Fruit fly (Drosophila melanogaster) whole organism, embryonic: ENCODE results near the gene CG11768.

Source experiments
- B-H2 ChIP-seq: fragments of 200-800 bp; sonication (Bioruptor generic); optimal IDR thresholded peaks from 2 replicates; lab custom pipeline; 2018; ENCODE audit warnings: missing biosample characterization, mild to moderate bottlenecking, missing genetic modification characterization
- CG10147 ChIP-seq: fragments of 200-800 bp; sonication (Bioruptor generic); optimal IDR thresholded peaks from 2 replicates; lab custom pipeline; 2019; ENCODE audit warnings: missing biosample characterization, mild to moderate bottlenecking, missing genetic modification characterization, moderate library complexity
- CG10274 ChIP-seq: fragments of 200-800 bp; sonication (Bioruptor generic); optimal IDR thresholded peaks from 3 replicates; lab custom pipeline; 2017; ENCODE audit warnings: missing biosample characterization, mild to moderate bottlenecking, missing genetic modification characterization
- CG10543 ChIP-seq: fragments of 200-800 bp; sonication (Bioruptor generic); optimal IDR thresholded peaks from 3 replicates; lab custom pipeline; 2017; ENCODE audit warnings: missing biosample characterization, mild to moderate bottlenecking, missing genetic modification characterization, moderate library complexity
- CG11085 ChIP-seq: fragments of 200-800 bp; sonication (Bioruptor generic); IDR thresholded peaks from 2 replicates; pipeline ENCODE4 v1.3.6; 2022; ENCODE audit warnings: missing biosample characterization, missing genetic modification characterization
- CG11247 ChIP-seq: fragments of 200-800 bp; sonication (Bioruptor generic); IDR thresholded peaks from 2 replicates; pipeline ENCODE4 v1.3.6; 2022; ENCODE audit warnings: missing biosample characterization, missing genetic modification characterization
- CG17385 ChIP-seq: fragments of 200-800 bp; sonication (Bioruptor generic); optimal IDR thresholded peaks from 3 replicates; lab custom pipeline; 2018; ENCODE audit warnings: missing biosample characterization, mild to moderate bottlenecking, missing genetic modification characterization
- CG18599 ChIP-seq: fragments of 200-800 bp; sonication (Bioruptor generic); optimal IDR thresholded peaks from 3 replicates; lab custom pipeline; 2017; ENCODE audit warnings: missing biosample characterization, missing genetic modification characterization, mild to moderate bottlenecking, moderate library complexity, missing genetic modification reagents
- CG18764 ChIP-seq: fragments of 200-800 bp; sonication (Bioruptor generic); optimal IDR thresholded peaks from 3 replicates; lab custom pipeline; 2016; ENCODE audit warnings: missing biosample characterization, missing genetic modification characterization
- CG2199 ChIP-seq: fragments of 200-800 bp; sonication (Bioruptor generic); IDR thresholded peaks from 3 replicates; pipeline ENCODE4 v1.3.6; 2022; ENCODE audit warnings: missing biosample characterization, missing genetic modification characterization
- CG32767 ChIP-seq: fragments of 200-800 bp; sonication (Bioruptor generic); IDR thresholded peaks from 2 replicates; pipeline ENCODE4 v1.3.6; 2022; ENCODE audit warnings: missing biosample characterization, missing genetic modification characterization
- CG3281 ChIP-seq: fragments of 200-800 bp; sonication (Bioruptor generic); optimal IDR thresholded peaks from 3 replicates; lab custom pipeline; 2017; ENCODE audit warnings: missing biosample characterization, mild to moderate bottlenecking, missing genetic modification characterization
- CG8089 ChIP-seq: fragments of 200-800 bp; sonication (Bioruptor generic); optimal IDR thresholded peaks from 3 replicates; lab custom pipeline; 2016; ENCODE audit warnings: missing biosample characterization, missing genetic modification characterization
- CG8290 ChIP-seq, 3 experiments: fragments of 200-800 bp; sonication (Bioruptor generic); optimal IDR thresholded peaks; 2 replicates each; lab custom pipeline; 2016 to 2019; ENCODE audit warnings: missing biosample characterization in 3 of 3, missing genetic modification characterization in 3 of 3, mild to moderate bottlenecking in 2 of 3, moderate library complexity in 1 of 3
- CG9727 ChIP-seq: fragments of 200-800 bp; sonication (Bioruptor generic); optimal IDR thresholded peaks from 3 replicates; lab custom pipeline; 2017; ENCODE audit warnings: missing biosample characterization, mild to moderate bottlenecking, missing genetic modification characterization
- D19B ChIP-seq: fragments of 200-800 bp; sonication (Bioruptor generic); optimal IDR thresholded peaks from 2 replicates; lab custom pipeline; 2017; ENCODE audit warnings: missing biosample characterization, mild to moderate bottlenecking, missing genetic modification characterization
- Deaf1 ChIP-seq: fragments of 200-800 bp; optimal IDR thresholded peaks from 3 replicates; lab custom pipeline; 2019; ENCODE audit warnings: missing biosample characterization, mild to moderate bottlenecking, missing genetic modification characterization, moderate library complexity
- Dfd ChIP-seq, 2 experiments: fragments of >200 bp; optimal IDR thresholded peaks; 2 replicates each; lab custom pipeline; 2017; ENCODE audit warnings: missing biosample characterization in 2 of 2, missing genetic modification characterization in 2 of 2
- Hand ChIP-seq: fragments of 200-800 bp; sonication (Bioruptor generic); optimal IDR thresholded peaks from 2 replicates; lab custom pipeline; 2017; ENCODE audit warnings: mild to moderate bottlenecking, missing biosample characterization, missing genetic modification reagents, missing genetic modification characterization
- MESR4 ChIP-seq: fragments of 200-800 bp; sonication (Bioruptor generic); optimal IDR thresholded peaks from 2 replicates; lab custom pipeline; 2018; ENCODE audit warnings: missing biosample characterization, mild to moderate bottlenecking, missing genetic modification characterization, moderate library complexity
- Med ChIP-seq: fragments of 200-800 bp; sonication (Bioruptor generic); peaks from one replicate; lab custom pipeline; 2016; ENCODE audit warnings: missing biosample characterization, missing genetic modification characterization, mild to moderate bottlenecking, inconsistent platforms, moderate library complexity
- Ravus ChIP-seq: fragments of 200-800 bp; sonication (Bioruptor generic); IDR thresholded peaks from 2 replicates; pipeline ENCODE4 v1.3.6; 2022; ENCODE audit warnings: missing biosample characterization, missing genetic modification characterization
- Rfx ChIP-seq: fragments of 200-800 bp; sonication (Bioruptor generic); IDR thresholded peaks from 2 replicates; pipeline ENCODE4 v1.3.6; 2022; ENCODE audit warnings: missing biosample characterization, missing genetic modification characterization
- Sox100B ChIP-seq: fragments of 200-800 bp; sonication (Bioruptor generic); optimal IDR thresholded peaks from 3 replicates; lab custom pipeline; 2018; ENCODE audit warnings: missing biosample characterization, mild to moderate bottlenecking, missing genetic modification characterization
- Taf1 ChIP-seq: fragments of 200-800 bp; sonication (Bioruptor generic); IDR thresholded peaks from 2 replicates; pipeline ENCODE4 v1.3.6; 2022; ENCODE audit warnings: missing biosample characterization, missing genetic modification characterization
- abd-A ChIP-seq: fragments of 200-800 bp; sonication (Bioruptor generic); optimal IDR thresholded peaks from 3 replicates; lab custom pipeline; 2019; ENCODE audit warnings: missing biosample characterization, mild to moderate bottlenecking, missing genetic modification characterization, moderate library complexity
- ac ChIP-seq: fragments of 200-800 bp; sonication (Bioruptor generic); optimal IDR thresholded peaks from 3 replicates; lab custom pipeline; 2017; ENCODE audit warnings: missing biosample characterization, mild to moderate bottlenecking, missing genetic modification characterization
- btn ChIP-seq: fragments of 200-800 bp; sonication (Bioruptor generic); optimal IDR thresholded peaks from 2 replicates; lab custom pipeline; 2016; ENCODE audit warnings: missing biosample characterization, missing genetic modification characterization
- chinmo ChIP-seq: fragments of 200-800 bp; sonication (Bioruptor generic); IDR thresholded peaks from 4 replicates; pipeline ENCODE4 v1.3.6; 2022; ENCODE audit warnings: missing biosample characterization, missing genetic modification characterization; ENCODE audit not compliant: partially characterized antibody
- chm ChIP-seq: fragments of 200-800 bp; sonication (Bioruptor generic); IDR thresholded peaks from 2 replicates; pipeline ENCODE4 v1.3.6; 2022; ENCODE audit warnings: missing biosample characterization, missing genetic modification characterization
- danr ChIP-seq: fragments of 200-800 bp; sonication (Bioruptor generic); IDR thresholded peaks from 2 replicates; pipeline ENCODE4 v1.3.6; 2022; ENCODE audit warnings: missing biosample characterization, missing genetic modification characterization
- emc ChIP-seq: fragments of 200-800 bp; sonication (Bioruptor generic); optimal IDR thresholded peaks from 2 replicates; lab custom pipeline; 2016; ENCODE audit warnings: missing biosample characterization, missing genetic modification characterization
- fru ChIP-seq: fragments of >200 bp; optimal IDR thresholded peaks from 2 replicates; lab custom pipeline; 2017
- ftz-f1 ChIP-seq: fragments of 200-800 bp; sonication (Bioruptor generic); optimal IDR thresholded peaks from 2 replicates; lab custom pipeline; 2016; ENCODE audit warnings: missing biosample characterization, missing genetic modification characterization
- hth ChIP-seq: fragments of >200 bp; optimal IDR thresholded peaks from 2 replicates; lab custom pipeline; 2017; ENCODE audit warnings: inconsistent platforms
- kni ChIP-seq: fragments of 200-800 bp; sonication (Bioruptor generic); optimal IDR thresholded peaks from 3 replicates; lab custom pipeline; 2017; ENCODE audit warnings: mild to moderate bottlenecking, missing biosample characterization, missing genetic modification reagents, missing genetic modification characterization
- knrl ChIP-seq: fragments of 200-800 bp; sonication (Bioruptor generic); IDR thresholded peaks from 3 replicates; pipeline ENCODE4 v1.3.6; 2022; ENCODE audit warnings: missing biosample characterization, missing genetic modification characterization; ENCODE audit not compliant: partially characterized antibody
- lab ChIP-seq: fragments of 200-800 bp; sonication (Bioruptor generic); optimal IDR thresholded peaks from 3 replicates; lab custom pipeline; 2017; ENCODE audit warnings: missing biosample characterization, missing genetic modification characterization, mild to moderate bottlenecking, moderate library complexity, missing genetic modification reagents
- nom ChIP-seq: fragments of 200-800 bp; sonication (Bioruptor generic); optimal IDR thresholded peaks from 2 replicates; lab custom pipeline; 2017; ENCODE audit warnings: missing biosample characterization, missing genetic modification characterization, mild to moderate bottlenecking, moderate library complexity, missing genetic modification reagents
- pfk ChIP-seq: fragments of 200-800 bp; sonication (Bioruptor generic); optimal IDR thresholded peaks from 2 replicates; lab custom pipeline; 2018; ENCODE audit warnings: missing biosample characterization, mild to moderate bottlenecking, missing genetic modification characterization, moderate library complexity
- pum ChIP-seq: fragments of 200-800 bp; sonication (Bioruptor generic); optimal IDR thresholded peaks from 2 replicates; lab custom pipeline; 2016; ENCODE audit warnings: missing biosample characterization, missing genetic modification characterization
- sna ChIP-seq: fragments of 200-800 bp; sonication (Bioruptor generic); IDR thresholded peaks from 2 replicates; pipeline ENCODE4 v1.3.6; 2022; ENCODE audit warnings: missing biosample characterization, missing genetic modification characterization; ENCODE audit not compliant: partially characterized antibody
- sqz ChIP-seq: fragments of 200-800 bp; sonication (Bioruptor generic); optimal IDR thresholded peaks from 3 replicates; lab custom pipeline; 2018; ENCODE audit warnings: missing biosample characterization, mild to moderate bottlenecking, missing genetic modification characterization
- wdn ChIP-seq: fragments of 200-800 bp; sonication (Bioruptor generic); IDR thresholded peaks from 2 replicates; pipeline ENCODE4 v1.3.6; 2022; ENCODE audit warnings: missing biosample characterization, missing genetic modification characterization
- z ChIP-seq: fragments of 200-800 bp; sonication (Bioruptor generic); IDR thresholded peaks from 3 replicates; pipeline ENCODE4 v1.3.6; 2022; ENCODE audit warnings: missing biosample characterization, missing genetic modification characterization
- zf30C ChIP-seq: fragments of 200-800 bp; sonication (Bioruptor generic); optimal IDR thresholded peaks from 3 replicates; lab custom pipeline; 2018; ENCODE audit warnings: missing biosample characterization, mild to moderate bottlenecking, missing genetic modification characterization
- zfh1 ChIP-seq: fragments of 200-800 bp; sonication (Bioruptor generic); IDR thresholded peaks from 3 replicates; pipeline ENCODE4 v1.3.6; 2022; ENCODE audit warnings: missing biosample characterization, missing genetic modification characterization

CG11768 gene

DNA sequence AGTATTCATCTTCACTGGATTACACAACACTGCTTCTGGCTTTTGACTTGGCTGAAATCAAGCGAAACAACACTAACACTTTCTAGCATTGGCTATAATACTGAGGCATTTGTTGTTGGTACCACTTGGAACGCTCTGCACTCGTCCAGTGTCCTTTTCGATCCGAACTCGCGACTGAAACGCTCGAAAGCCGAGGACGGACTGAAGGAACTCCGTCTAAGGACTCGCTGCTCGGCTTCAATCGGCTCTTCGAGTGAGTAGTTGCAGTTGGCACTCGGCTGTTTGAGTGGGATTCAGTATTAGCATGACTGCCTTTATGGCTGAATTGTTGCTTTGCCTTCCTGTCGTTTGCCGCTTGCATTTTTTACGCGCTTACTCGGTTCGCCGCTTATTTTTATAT lies at the start of gene CG11768, which contains the start of gene CG34135:
TSS of gene CG11768 (minus strand) at position 203 of the 400 bp plus-strand sequence.
TSS of gene CG34135 (minus strand) at position 194 of the 400 bp plus-strand sequence.
- TF ChIP-seq Deaf1 (tag; lab: Kevin White, UChicago) (peak; percentile 94), D19B (no peak), zfh1 (0 out of 3 replicates have a peak, but pooled peaks have one; percentile 22), CG11085 (GFP tag; lab: Robert Waterston, UW) (no peak), z (peak; percentile 91), abd-A (tag; lab: Kevin White, UChicago) (no peak)

DNA sequence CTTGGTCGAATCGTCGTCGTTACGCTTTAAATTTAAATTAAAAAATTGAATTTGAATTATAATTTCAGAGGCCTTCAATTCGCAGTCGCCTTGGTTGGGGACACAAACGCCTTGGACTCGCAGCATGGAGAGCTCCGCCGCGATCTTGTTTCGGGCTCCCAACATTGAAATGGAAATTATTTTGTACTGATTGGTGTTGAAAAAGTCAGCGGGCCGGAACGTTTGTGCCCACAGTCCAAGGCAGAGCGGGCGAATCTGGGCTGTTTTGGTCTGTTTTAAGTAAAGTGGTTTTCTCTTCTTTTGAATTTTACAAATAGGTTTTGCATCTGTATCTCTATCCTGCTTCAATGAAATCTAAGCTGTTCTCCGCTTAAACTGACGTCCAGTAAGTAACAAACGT lies 47.1 kb upstream of the CG11768 start:
- TF ChIP-seq CG10274 (GFP tag; lab: Kevin White, UChicago): no peak
- peak; percentile 11 for TF ChIP-seq nom (GFP tag; lab: Kevin White, UChicago)
- TF ChIP-seq pfk (GFP tag; lab: Kevin White, UChicago): peak; percentile 7
- no peak for TF ChIP-seq B-H2 (GFP tag; lab: Kevin White, UChicago)
- peak; percentile 12 for TF ChIP-seq Rfx (GFP tag; lab: Robert Waterston, UW)
- TF ChIP-seq CG3281: no peak
- no peak for TF ChIP-seq pum (GFP tag; lab: Kevin White, UChicago)
- TF ChIP-seq Med (GFP tag; lab: Kevin White, UChicago): peak; percentile 23
- TF ChIP-seq CG10543 (GFP tag; lab: Kevin White, UChicago): peak; percentile 10
- peak; percentile 46 for TF ChIP-seq kni
- TF ChIP-seq knrl (GFP tag; lab: Robert Waterston, UW): peak; percentile 42; the same call in 1 of the 3 replicates
- peak; percentile 67; the same call in 1 of the 3 replicates for TF ChIP-seq CG2199
- peak; percentile 68 for TF ChIP-seq ftz-f1 (GFP tag; lab: Kevin White, UChicago)

DNA sequence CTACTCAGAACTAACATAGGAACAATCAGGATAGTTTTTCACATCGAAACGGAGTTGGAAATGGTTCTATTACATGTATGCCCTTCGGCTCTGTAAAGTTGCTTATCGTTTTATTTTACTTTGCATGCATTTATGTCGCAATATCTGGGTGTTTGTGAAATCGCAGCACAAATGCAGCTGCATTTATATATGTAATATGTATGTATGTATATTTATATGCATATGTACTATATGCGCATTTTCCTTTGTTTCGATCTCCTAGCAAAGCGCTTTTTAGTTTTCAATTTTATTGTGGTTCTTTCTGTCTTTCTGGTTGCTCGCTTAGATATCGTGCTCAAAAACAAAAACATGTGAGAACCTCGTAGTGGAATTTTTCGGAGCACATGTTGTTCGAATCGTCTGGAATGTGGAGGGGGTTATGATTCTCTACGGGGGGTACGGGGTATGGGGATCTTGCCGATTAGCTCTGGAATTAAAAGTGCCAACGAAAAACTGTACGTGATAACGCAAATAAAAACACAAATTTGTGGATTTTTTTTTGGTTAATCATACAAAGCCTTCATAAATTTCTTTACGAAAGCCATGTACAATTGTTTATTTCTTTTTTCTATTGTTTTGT lies 46.1 kb upstream of the CG11768 start:
- TF ChIP-seq wdn (GFP tag; lab: Robert Waterston, UW) (no peak), hth (lab: Kevin White, UChicago) (no peak), lab (GFP tag; lab: Kevin White, UChicago) (peak; percentile 36), CG8290 (GFP tag; optimal IDR thresholded peaks at IDR 0.05; lab: Kevin White, UChicago) (no peak), CG8290 (tag; optimal IDR thresholded peaks at IDR 0.05; lab: Kevin White, UChicago) (peak in 1 of 2 experiments; percentile 37), CG18599 (GFP tag; lab: Kevin White, UChicago) (peak; percentile 48), CG8089 (GFP tag; lab: Kevin White, UChicago) (no peak), Dfd (GFP tag; optimal IDR thresholded peaks at IDR 0.05; lab: Kevin White, UChicago) (no peak), zf30C (GFP tag; lab: Kevin White, UChicago) (no peak), CG17385 (GFP tag; lab: Kevin White, UChicago) (no peak), CG18764 (no peak), danr (GFP tag; lab: Robert Waterston, UW) (no peak), sqz (GFP tag; lab: Kevin White, UChicago) (no peak), fru (no peak), CG32767 (GFP tag; lab: Robert Waterston, UW) (no peak), chm (GFP tag; lab: Robert Waterston, UW) (0 out of 2 replicates have a peak, but pooled peaks have one; percentile 46), sna (GFP tag; lab: Robert Waterston, UW) (no peak), Taf1 (GFP tag; lab: Robert Waterston, UW) (no peak), CG9727 (GFP tag; lab: Kevin White, UChicago) (no peak), CG11247 (no peak), Ravus (GFP tag; lab: Robert Waterston, UW) (no peak), btn (GFP tag; lab: Kevin White, UChicago) (no peak), Hand (GFP tag; lab: Kevin White, UChicago) (no peak), chinmo (GFP tag; lab: Robert Waterston, UW) (0 out of 4 replicates have a peak, but pooled peaks have one; percentile 4), CG10147 (peak; percentile 32), zfh1 (0 out of 3 replicates have a peak, but pooled peaks have one; percentile 23), ac (GFP tag; lab: Kevin White, UChicago) (no peak), MESR4 (GFP tag; lab: Kevin White, UChicago) (no peak), Sox100B (GFP tag; lab: Kevin White, UChicago) (no peak), emc (GFP tag; lab: Kevin White, UChicago) (no peak)
